Worm (Caenorhabditis elegans) whole organism, L4/young adult: ENCODE data around the gene decr-1.2.

Experiments used
- W03F9.2 ChIP-seq: fragments of 150-350 bp; optimal IDR thresholded peaks from 2 replicates; lab custom pipeline; 2014; ENCODE audit warnings: missing biosample characterization, missing genetic modification characterization
- dao-5 ChIP-seq: sonication (generic microtip); optimal IDR thresholded peaks from 2 replicates; lab custom pipeline; 2016; ENCODE audit warnings: missing genotype, missing genetic modification characterization, moderate library complexity, missing compliant biosample characterization
- him-1 ChIP-seq: sonication (generic microtip); optimal IDR thresholded peaks from 2 replicates; lab custom pipeline; 2016; ENCODE audit warnings: missing genotype, missing genetic modification reagents, missing genetic modification characterization, missing compliant biosample characterization

The decr-1.2 gene

ce11 chrII:8590684-8591083, 45.3 kb downstream of the decr-1.2 start, which contains the start of gene aptf-4:
TSS of gene aptf-4 (plus strand) at chrII:8590984.
- no peak for TF ChIP-seq W03F9.2 (tag; lab: Kevin White, UChicago)
- TF ChIP-seq him-1 (tag; lab: Kevin White, UChicago), result no peak
- TF ChIP-seq dao-5 (tag; lab: Kevin White, UChicago), result no peak

- TF ChIP-seq dao-5 (tag; lab: Kevin White, UChicago), result no peak
- TF ChIP-seq him-1 (tag; lab: Kevin White, UChicago), result no peak
- no peak for TF ChIP-seq W03F9.2 (tag; lab: Kevin White, UChicago)
Observed at ce11 chrII:8593840-8594625, 48.6 kb downstream of the decr-1.2 start, which contains the start of gene aptf-3. TSS of gene aptf-3 (plus strand) at chrII:8594190.
